Worm (Caenorhabditis elegans): Measurements from ENCODE around the gene C16D9.1.

Gene C16D9.1

DNA sequence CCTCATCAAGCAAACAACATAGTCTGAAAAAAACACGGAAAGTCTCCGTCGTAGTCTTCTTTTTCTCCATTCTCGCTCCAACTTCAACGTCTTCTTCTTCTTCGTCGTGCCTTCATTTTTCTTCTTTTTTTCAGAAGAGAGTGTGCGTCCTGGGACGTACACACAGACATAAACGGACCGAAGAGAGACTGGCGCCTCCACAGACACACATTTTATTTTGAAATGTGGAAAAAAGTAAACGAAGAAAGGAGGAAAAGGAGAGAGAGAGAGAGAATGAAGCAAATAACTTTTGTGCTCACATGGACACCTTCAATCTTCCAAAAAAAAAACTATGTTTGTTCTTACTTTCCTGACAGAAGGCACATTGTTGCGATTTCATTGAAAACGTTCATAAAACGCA, 44.0 kb upstream of the C16D9.1 start:
- TF ChIP-seq ceh-43 (GFP tag; optimal IDR thresholded peaks at IDR 0.05) (no peak), nhr-2 (tag; optimal IDR thresholded peaks at IDR 0.05) (no peak), nhr-12 (tag; optimal IDR thresholded peaks at IDR 0.05) (no peak), hlh-1 (tag; optimal IDR thresholded peaks at IDR 0.05) (no peak), nhr-76 (tag; optimal IDR thresholded peaks at IDR 0.05) (no peak)

- TF ChIP-seq unc-62 (GFP tag; optimal IDR thresholded peaks at IDR 0.05) (no peak), unc-120 (tag; optimal IDR thresholded peaks at IDR 0.05; ENCODE audit: poor library complexity, severe bottlenecking) (no peak), ham-2 (GFP tag; optimal IDR thresholded peaks at IDR 0.05) (no peak), sptf-1 (tag; optimal IDR thresholded peaks at IDR 0.05) (no peak), M03D4.4 (tag; optimal IDR thresholded peaks at IDR 0.05) (no peak), mab-5 (tag; optimal IDR thresholded peaks at IDR 0.05) (no peak), blmp-1 (tag; optimal IDR thresholded peaks at IDR 0.05) (no peak), ztf-11 (tag; optimal IDR thresholded peaks at IDR 0.05) (no peak), elt-3 (tag; optimal IDR thresholded peaks at IDR 0.05) (no peak), tbx-8 (GFP tag; optimal IDR thresholded peaks at IDR 0.05) (no peak)
Observed at ce11 chrV:8217118-8217517, 42.0 kb upstream of the C16D9.1 start.

- no peak for TF ChIP-seq nhr-12 (tag; optimal IDR thresholded peaks at IDR 0.05)
- peak; percentile 3 for TF ChIP-seq ces-1 (GFP tag; optimal IDR thresholded peaks at IDR 0.05)
Observed at ce11 chrV:8217661-8218265, 41.4 kb upstream of the C16D9.1 start, which contains the start of gene K07C11.8. Gene K07C11.8 (minus strand): TSS chrV:8217884.

ce11 chrV:8219550-8219949, 39.6 kb upstream of the C16D9.1 start:
- TF ChIP-seq ham-2 (GFP tag; optimal IDR thresholded peaks at IDR 0.05): no peak
- no peak for TF ChIP-seq snpc-4 (tag; optimal IDR thresholded peaks at IDR 0.05)
- TF ChIP-seq mls-2 (tag; optimal IDR thresholded peaks at IDR 0.05): no peak
- no peak for TF ChIP-seq zip-8 (tag; optimal IDR thresholded peaks at IDR 0.05)
- no peak for TF ChIP-seq nhr-237 (tag; optimal IDR thresholded peaks at IDR 0.05)
- TF ChIP-seq ceh-43 (GFP tag; optimal IDR thresholded peaks at IDR 0.05): no peak
- TF ChIP-seq tbx-8 (GFP tag; optimal IDR thresholded peaks at IDR 0.05): no peak
- no peak for TF ChIP-seq pha-4 (tag; optimal IDR thresholded peaks at IDR 0.05)
- TF ChIP-seq nhr-76 (tag; optimal IDR thresholded peaks at IDR 0.05): no peak

ce11 chrV:8221083-8221538, 38.0 kb upstream of the C16D9.1 start, which contains the start of the genes cogc-6 and air-1:
Gene cogc-6 (minus strand): TSS chrV:8221316.
Gene air-1 (plus strand): TSS chrV:8221488.
- TF ChIP-seq mep-1 (tag; optimal IDR thresholded peaks at IDR 0.05) (peak; percentile 8), ceh-83 (GFP tag; optimal IDR thresholded peaks at IDR 0.05) (no peak), nhr-237 (tag; optimal IDR thresholded peaks at IDR 0.05) (no peak), elt-1 (tag; optimal IDR thresholded peaks at IDR 0.05; ENCODE audit: borderline replicate concordance, insufficient read depth) (no peak), pha-4 (tag; optimal IDR thresholded peaks at IDR 0.05) (peak; percentile 35), lsy-2 (tag; optimal IDR thresholded peaks at IDR 0.05) (no peak)

ce11 chrV:8223417-8223816, 35.7 kb upstream of the C16D9.1 start:
- TF ChIP-seq ztf-11 (tag; optimal IDR thresholded peaks at IDR 0.05) (no peak), bed-3 (GFP tag; optimal IDR thresholded peaks at IDR 0.05) (no peak), unc-120 (tag; optimal IDR thresholded peaks at IDR 0.05; ENCODE audit: poor library complexity, severe bottlenecking) (no peak), pha-4 (tag; optimal IDR thresholded peaks at IDR 0.05) (no peak), cnd-1 (tag; optimal IDR thresholded peaks at IDR 0.05) (no peak), elt-1 (tag; optimal IDR thresholded peaks at IDR 0.05; ENCODE audit: borderline replicate concordance, insufficient read depth) (no peak), mep-1 (tag; optimal IDR thresholded peaks at IDR 0.05) (no peak), mab-5 (tag; optimal IDR thresholded peaks at IDR 0.05) (no peak), unc-39 (tag; optimal IDR thresholded peaks at IDR 0.05) (no peak), sem-2 (GFP tag; optimal IDR thresholded peaks at IDR 0.05) (no peak), nhr-237 (tag; optimal IDR thresholded peaks at IDR 0.05) (no peak), tbx-8 (GFP tag; optimal IDR thresholded peaks at IDR 0.05) (no peak)
